Worm (Caenorhabditis elegans) whole organism, early embryonic: Measurements from ENCODE around the gene T08D2.8.
"Not testable (repeated sequence)": the region's sequence is repeated elsewhere in the genome, so short reads cannot be mapped to it uniquely, and the experiment has no call there.

Experiments used
- B0310.2 ChIP-seq: sonication (generic microtip); optimal IDR thresholded peaks from 2 replicates; lab custom pipeline; 2016; ENCODE audit warnings: mild to moderate bottlenecking, missing genetic modification characterization, missing compliant biosample characterization
- F13C5.2 ChIP-seq: sonication (generic microtip); optimal IDR thresholded peaks from 2 replicates; lab custom pipeline; 2017; ENCODE audit warnings: mild to moderate bottlenecking, missing genetic modification characterization, inconsistent platforms, missing compliant biosample characterization
- ama-1 ChIP-seq: fragments of 150-350 bp; optimal IDR thresholded peaks from 2 replicates; lab custom pipeline; 2014
- ceh-13 ChIP-seq: fragments of 200-800 bp; sonication (Bioruptor generic); optimal IDR thresholded peaks from 2 replicates; lab custom pipeline; 2018; ENCODE audit warnings: mild to moderate bottlenecking, missing genetic modification characterization, missing compliant biosample characterization
- ceh-36 ChIP-seq: sonication (generic microtip); optimal IDR thresholded peaks from 2 replicates; lab custom pipeline; 2016; ENCODE audit warnings: missing genetic modification characterization, inconsistent platforms, missing compliant biosample characterization
- flt-1 ChIP-seq: fragments of 200-800 bp; sonication (Bioruptor generic); IDR thresholded peaks from 2 replicates; pipeline ENCODE4 v1.3.6; 2022; ENCODE audit warnings: missing genetic modification characterization, missing compliant biosample characterization
- hmbx-1 ChIP-seq: sonication (generic microtip); optimal IDR thresholded peaks from 2 replicates; lab custom pipeline; 2016; ENCODE audit warnings: mild to moderate bottlenecking, missing genetic modification characterization, missing compliant biosample characterization
- hnd-1 ChIP-seq: sonication (generic microtip); optimal IDR thresholded peaks from 2 replicates; lab custom pipeline; 2016; ENCODE audit warnings: missing genetic modification characterization, missing compliant biosample characterization
- pes-1 ChIP-seq: fragments of 200-800 bp; sonication (Bioruptor generic); IDR thresholded peaks from 2 replicates; pipeline ENCODE4 v1.3.6; 2022; ENCODE audit warnings: missing genetic modification reagents, missing genetic modification characterization, missing compliant biosample characterization
- scrt-1 ChIP-seq: fragments of 200-800 bp; sonication (Bioruptor generic); IDR thresholded peaks from 2 replicates; pipeline ENCODE4 v1.3.6; 2022; ENCODE audit warnings: missing genetic modification characterization, missing compliant biosample characterization
- tbx-11 ChIP-seq: fragments of 200-800 bp; sonication (Bioruptor generic); IDR thresholded peaks from 2 replicates; pipeline ENCODE4 v1.3.6; 2022; ENCODE audit warnings: missing genetic modification characterization, missing compliant biosample characterization
- tbx-37 ChIP-seq: fragments of 200-800 bp; sonication (Bioruptor generic); conservative IDR thresholded peaks from 2 replicates; pipeline ENCODE4 v1.3.6; 2022; ENCODE audit warnings: missing genetic modification reagents, missing genetic modification characterization, missing compliant biosample characterization

- not testable (repeated sequence) for TF ChIP-seq ceh-13 (GFP tag; lab: Kevin White, UChicago); hnd-1; pes-1 (GFP tag; lab: Robert Waterston, UW); F13C5.2 (tag; lab: Kevin White, UChicago); scrt-1 (GFP tag; lab: Robert Waterston, UW); ama-1; B0310.2 (tag; lab: Kevin White, UChicago); tbx-11; hmbx-1 (tag; lab: Kevin White, UChicago); ceh-36 (tag; lab: Kevin White, UChicago); flt-1; tbx-37 (GFP tag; lab: Robert Waterston, UW)
Measured at ce11 chrX:209695-210094, 17.1 kb downstream of the T08D2.8 start, which contains the start of gene Y73B3B.3.
